Fruit fly (Drosophila melanogaster): ENCODE measurements around the gene CG7420.

Gene CG7420

dm6 chr2L:1456822-1457221, 45.9 kb downstream of the CG7420 start (continued):
- TF ChIP-seq CG10209 (GFP tag; optimal IDR thresholded peaks at IDR 0.05) = peak; percentile 14
- peak; percentile 87 for TF ChIP-seq sens (GFP tag)
- TF ChIP-seq hth (optimal IDR thresholded peaks at IDR 0.05) = no peak
- no peak for TF ChIP-seq p53 (GFP tag; optimal IDR thresholded peaks at IDR 0.05)
- TF ChIP-seq MBD-R2 (GFP tag; IDR thresholded peaks at IDR 0.05) = no peak
- peak; percentile 66; the same call in 1 of the 2 replicates for TF ChIP-seq CG8765 (GFP tag; IDR thresholded peaks at IDR 0.05)
- no peak for TF ChIP-seq croc (GFP tag; conservative IDR thresholded peaks at IDR 0.05)
- TF ChIP-seq YL-1 (GFP tag; optimal IDR thresholded peaks at IDR 0.05) = no peak
- no peak for TF ChIP-seq Side (GFP tag; optimal IDR thresholded peaks at IDR 0.05)
- peak; percentile 3 for TF ChIP-seq pum (GFP tag; optimal IDR thresholded peaks at IDR 0.05)
- TF ChIP-seq bsh (GFP tag; optimal IDR thresholded peaks at IDR 0.05) = peak; percentile 28 to 33
- peak; percentile 75 for TF ChIP-seq CG4404 (GFP tag; IDR thresholded peaks at IDR 0.05)
- no peak for TF ChIP-seq disco-r (GFP tag; optimal IDR thresholded peaks at IDR 0.05)
- TF ChIP-seq Med (GFP tag) = peak; percentile 68
- no peak for TF ChIP-seq Fer2 (tag; optimal IDR thresholded peaks at IDR 0.05)
- TF ChIP-seq ab (GFP tag; optimal IDR thresholded peaks at IDR 0.05) = no peak
- no peak for TF ChIP-seq pnt (GFP tag; optimal IDR thresholded peaks at IDR 0.05)
- TF ChIP-seq jing (GFP tag; optimal IDR thresholded peaks at IDR 0.05) = no peak
- no peak for TF ChIP-seq CG7963 (GFP tag; IDR thresholded peaks at IDR 0.05; ENCODE audit: partially characterized antibody)
- no peak for TF ChIP-seq fd64A (GFP tag; optimal IDR thresholded peaks at IDR 0.05)
- no peak for TF ChIP-seq pzg (GFP tag; optimal IDR thresholded peaks at IDR 0.05)
- TF ChIP-seq gem (tag; optimal IDR thresholded peaks at IDR 0.05) = peak; percentile 50
- TF ChIP-seq CG14710 (tag; optimal IDR thresholded peaks at IDR 0.05) = peak; percentile 24
- TF ChIP-seq dpn (GFP tag; optimal IDR thresholded peaks at IDR 0.05) = no peak
- peak; percentile 14 for TF ChIP-seq Blimp-1 (GFP tag; optimal IDR thresholded peaks at IDR 0.05)
- no peak for TF ChIP-seq NfI (GFP tag; optimal IDR thresholded peaks at IDR 0.05)
- peak; percentile 57 for TF ChIP-seq Drgx (GFP tag; IDR thresholded peaks at IDR 0.05)
- TF ChIP-seq prd (optimal IDR thresholded peaks at IDR 0.05) = no peak
- TF ChIP-seq prd (GFP tag; IDR thresholded peaks at IDR 0.05) = peak; percentile 82; the same call in 2 of the 3 replicates
- no peak for TF ChIP-seq CG9609 (GFP tag; optimal IDR thresholded peaks at IDR 0.05)
- peak; percentile 54 for TF ChIP-seq ara (GFP tag; IDR thresholded peaks at IDR 0.05)
- TF ChIP-seq phol (tag; optimal IDR thresholded peaks at IDR 0.05) = peak; percentile 32
- TF ChIP-seq vvl (GFP tag; IDR thresholded peaks at IDR 0.05) = 0 out of 2 replicates have a peak, but pooled peaks have one; percentile 7
- TF ChIP-seq CG13775 (GFP tag; optimal IDR thresholded peaks at IDR 0.05) = peak; percentile 18
- TF ChIP-seq CG1603 (tag; optimal IDR thresholded peaks at IDR 0.05) = peak; percentile 7
- peak; percentile 52 for TF ChIP-seq CG7271 (tag; optimal IDR thresholded peaks at IDR 0.05)
- TF ChIP-seq lola (GFP tag; optimal IDR thresholded peaks at IDR 0.05) = peak in 1 of 3 experiments; percentile 23
- TF ChIP-seq zfh1 (GFP tag; IDR thresholded peaks at IDR 0.05) = 0 out of 3 replicates have a peak, but pooled peaks have one; percentile 36
- peak; percentile 23; the same call in 1 of the 3 replicates for TF ChIP-seq CG17361 (GFP tag; IDR thresholded peaks at IDR 0.05)
- no peak for TF ChIP-seq Six4 (GFP tag; optimal IDR thresholded peaks at IDR 0.05)
- TF ChIP-seq sim (GFP tag; IDR thresholded peaks at IDR 0.05) = 0 out of 2 replicates have a peak, but pooled peaks have one; percentile 30
- no peak for TF ChIP-seq CHES-1-like (GFP tag; optimal IDR thresholded peaks at IDR 0.05)
- TF ChIP-seq fd102C (GFP tag; optimal IDR thresholded peaks at IDR 0.05) = peak; percentile 42
- no peak for TF ChIP-seq CG3163 (GFP tag; optimal IDR thresholded peaks at IDR 0.05)
- TF ChIP-seq CG16813 (GFP tag; IDR thresholded peaks at IDR 0.05; ENCODE audit: partially characterized antibody) = no peak
- TF ChIP-seq trem (tag; optimal IDR thresholded peaks at IDR 0.05) = peak; percentile 7
- TF ChIP-seq Ravus (GFP tag; IDR thresholded peaks at IDR 0.05) = no peak
- peak; percentile 11 for TF ChIP-seq CG18262 (tag; optimal IDR thresholded peaks at IDR 0.05)
- no peak for TF ChIP-seq mam (GFP tag; optimal IDR thresholded peaks at IDR 0.05)
- no peak for TF ChIP-seq HmgD (GFP tag; optimal IDR thresholded peaks at IDR 0.05)
- peak; percentile 50 for TF ChIP-seq CG2712 (tag; optimal IDR thresholded peaks at IDR 0.05)

Measured in whole organism, embryonic.